Worm (Caenorhabditis elegans): ENCODE results near the gene clec-187.

clec-187 gene

ce11 chrIV:12845596-12845995 lies 25.7 kb downstream of the clec-187 start, which contains the start of gene txt-19 (continued):
- no peak for TF ChIP-seq unc-130 (tag; optimal IDR thresholded peaks at IDR 0.05)
- TF ChIP-seq xbp-1 (tag; optimal IDR thresholded peaks at IDR 0.05) = no peak
- TF ChIP-seq ztf-4 (tag; optimal IDR thresholded peaks at IDR 0.05) = no peak
- TF ChIP-seq swsn-7 (tag; optimal IDR thresholded peaks at IDR 0.05) = no peak
- peak; percentile 11 for TF ChIP-seq tbx-2 (tag; optimal IDR thresholded peaks at IDR 0.05)
- no peak for TF ChIP-seq nhr-84 (tag; optimal IDR thresholded peaks at IDR 0.05)
- TF ChIP-seq lin-35 (GFP tag; optimal IDR thresholded peaks at IDR 0.05) = peak in 1 of 2 experiments; percentile 31
- TF ChIP-seq aly-2 (tag; optimal IDR thresholded peaks at IDR 0.05) = no peak
- no peak for TF ChIP-seq nhr-28 (tag; optimal IDR thresholded peaks at IDR 0.05)
- no peak for TF ChIP-seq ama-1 (optimal IDR thresholded peaks at IDR 0.05)
- TF ChIP-seq lir-3 (tag; optimal IDR thresholded peaks at IDR 0.05; ENCODE audit: poor library complexity) = no peak
- TF ChIP-seq nhr-11 (tag; optimal IDR thresholded peaks at IDR 0.05) = no peak
- peak in 1 of 3 experiments; percentile 33 for TF ChIP-seq ceh-82 (tag; optimal IDR thresholded peaks at IDR 0.05)
- peak; percentile 31 for TF ChIP-seq nhr-71 (tag; optimal IDR thresholded peaks at IDR 0.05)

ce11 chrIV:12842895-12843294 lies 28.4 kb downstream of the clec-187 start:
- TF ChIP-seq grh-1 (GFP tag; IDR thresholded peaks at IDR 0.05) (no peak), sptf-1 (tag; optimal IDR thresholded peaks at IDR 0.05) (no peak), lin-15B (tag; optimal IDR thresholded peaks at IDR 0.05) (no peak), ceh-90 (tag; optimal IDR thresholded peaks at IDR 0.05) (no peak), sox-4 (tag; optimal IDR thresholded peaks at IDR 0.05) (no peak), ets-5 (GFP tag; IDR thresholded peaks at IDR 0.05) (no peak), lsy-2 (tag; optimal IDR thresholded peaks at IDR 0.05) (peak in 1 of 2 experiments; percentile 24), lin-14 (GFP tag; optimal IDR thresholded peaks at IDR 0.05) (peak; percentile 69), nhr-19 (GFP tag; conservative IDR thresholded peaks at IDR 0.05) (no peak), lin-35 (GFP tag; optimal IDR thresholded peaks at IDR 0.05) (no peak), isw-1 (GFP tag; IDR thresholded peaks at IDR 0.05) (no peak), egl-13 (tag; optimal IDR thresholded peaks at IDR 0.05) (no peak), C34B4.2 (tag; optimal IDR thresholded peaks at IDR 0.05) (no peak), fkh-4 (tag; optimal IDR thresholded peaks at IDR 0.05; ENCODE audit: borderline replicate concordance) (no peak), aha-1 (tag; optimal IDR thresholded peaks at IDR 0.05) (no peak), lin-13 (GFP tag; optimal IDR thresholded peaks at IDR 0.05) (no peak), fkh-10 (GFP tag; optimal IDR thresholded peaks at IDR 0.05) (no peak), elt-3 (tag; optimal IDR thresholded peaks at IDR 0.05) (no peak), ceh-88 (GFP tag; IDR thresholded peaks at IDR 0.05) (no peak), nhr-20 (tag; optimal IDR thresholded peaks at IDR 0.05) (peak; percentile 3), ceh-63 (GFP tag; optimal IDR thresholded peaks at IDR 0.05) (peak; percentile 53), nhr-12 (tag; optimal IDR thresholded peaks at IDR 0.05) (no peak), fkh-8 (tag; optimal IDR thresholded peaks at IDR 0.05) (no peak), skn-1 (tag; optimal IDR thresholded peaks at IDR 0.05) (no peak), lin-39 (tag; optimal IDR thresholded peaks at IDR 0.05) (no peak), efl-1 (optimal IDR thresholded peaks at IDR 0.05) (no peak), efl-1 (GFP tag; optimal IDR thresholded peaks at IDR 0.05 in 1 of 2) (peak in 1 of 2 experiments; percentile 75), pqm-1 (tag; optimal IDR thresholded peaks at IDR 0.05) (no peak), snpc-4 (tag; optimal IDR thresholded peaks at IDR 0.05) (no peak), unc-130 (tag; optimal IDR thresholded peaks at IDR 0.05) (no peak), alr-1 (tag; optimal IDR thresholded peaks at IDR 0.05; ENCODE audit: borderline replicate concordance) (no peak), nhr-84 (tag; optimal IDR thresholded peaks at IDR 0.05) (no peak), rnt-1 (tag; optimal IDR thresholded peaks at IDR 0.05) (no peak), aly-2 (tag; optimal IDR thresholded peaks at IDR 0.05) (no peak), sup-37 (GFP tag; optimal IDR thresholded peaks at IDR 0.05) (no peak), tbx-2 (tag; optimal IDR thresholded peaks at IDR 0.05) (peak; percentile 25), ztf-4 (tag; optimal IDR thresholded peaks at IDR 0.05) (no peak), irx-1 (tag; optimal IDR thresholded peaks at IDR 0.05) (no peak), dpl-1 (GFP tag; optimal IDR thresholded peaks at IDR 0.05) (no peak), swsn-7 (tag; optimal IDR thresholded peaks at IDR 0.05) (peak; percentile 18), snu-23 (GFP tag; optimal IDR thresholded peaks at IDR 0.05) (peak; percentile 2), Y116A8C.19 (tag; optimal IDR thresholded peaks at IDR 0.05; ENCODE audit: borderline replicate concordance) (no peak), mef-2 (tag; optimal IDR thresholded peaks at IDR 0.05) (no peak), tlp-1 (tag; optimal IDR thresholded peaks at IDR 0.05) (no peak), nhr-77 (tag; optimal IDR thresholded peaks at IDR 0.05) (no peak)
